Worm (Caenorhabditis elegans) whole organism, L4 larva: Measurements from ENCODE around the gene F28A10.5.

Source experiments
- Y5F2A.4 ChIP-seq: fragments of 200-800 bp; sonication (Bioruptor generic); optimal IDR thresholded peaks from 2 replicates; lab custom pipeline; 2018; ENCODE audit warnings: mild to moderate bottlenecking, missing genetic modification characterization, missing compliant biosample characterization
- ZK337.2 ChIP-seq: fragments of 200-800 bp; sonication (Bioruptor generic); IDR thresholded peaks from 2 replicates; pipeline ENCODE4 v1.3.6; 2022; ENCODE audit warnings: missing genetic modification reagents, missing genetic modification characterization, missing compliant biosample characterization
- ama-1 ChIP-seq: fragments of 150-350 bp; optimal IDR thresholded peaks from 2 replicates; lab custom pipeline; 2014; ENCODE audit warnings: inconsistent platforms, mixed read lengths
- ceh-82 ChIP-seq: sonication (generic microtip); optimal IDR thresholded peaks from 2 replicates; lab custom pipeline; 2017; ENCODE audit warnings: missing biosample characterization, missing genetic modification characterization
- daf-8 ChIP-seq: fragments of 200-800 bp; sonication (Bioruptor generic); IDR thresholded peaks from 2 replicates; pipeline ENCODE4 v1.3.6; 2022; ENCODE audit warnings: missing genetic modification characterization, missing compliant biosample characterization
- lin-15B ChIP-seq: fragments of 150-350 bp; sonication (generic microtip); optimal IDR thresholded peaks from 3 replicates; lab custom pipeline; 2014; ENCODE audit warnings: missing biosample characterization, missing genetic modification characterization
- lin-38 ChIP-seq: fragments of 200-800 bp; sonication (Bioruptor generic); IDR thresholded peaks from 2 replicates; pipeline ENCODE4 v1.3.6; 2022; ENCODE audit warnings: missing genetic modification reagents, missing genetic modification characterization, missing compliant biosample characterization
- lin-39 ChIP-seq: fragments of 150-350 bp; optimal IDR thresholded peaks from 2 replicates; lab custom pipeline; 2014; ENCODE audit warnings: missing biosample characterization, missing genetic modification reagents, missing genetic modification characterization
- nhr-76 ChIP-seq: fragments of 150-350 bp; optimal IDR thresholded peaks from 2 replicates; lab custom pipeline; 2014; ENCODE audit warnings: missing biosample characterization, missing genetic modification characterization
- nhr-77 ChIP-seq: fragments of 150-350 bp; optimal IDR thresholded peaks from 2 replicates; lab custom pipeline; 2014; ENCODE audit warnings: missing biosample characterization, missing genetic modification characterization
- pha-4 ChIP-seq, 2 experiments: fragments of 150-350 bp in 1 of 2; fragments of 200-800 bp in 1 of 2; sonication (Bioruptor generic) in 1 of 2; IDR thresholded peaks in 1 of 2; optimal IDR thresholded peaks in 1 of 2; 2 replicates each; pipeline versions ENCODE4 v1.3.6 to Lab custom; 2014 to 2022; ENCODE audit warnings: missing genetic modification characterization in 2 of 2, missing genetic modification reagents in 2 of 2, missing biosample characterization in 1 of 2, missing compliant biosample characterization in 1 of 2
- snpc-4 ChIP-seq: fragments of 150-350 bp; optimal IDR thresholded peaks from 2 replicates; lab custom pipeline; 2014; ENCODE audit warnings: missing biosample characterization, missing genetic modification characterization
- unc-130 ChIP-seq: sonication (generic microtip); optimal IDR thresholded peaks from 2 replicates; lab custom pipeline; 2016; ENCODE audit warnings: missing genetic modification reagents, missing genetic modification characterization, missing compliant biosample characterization

DNA sequence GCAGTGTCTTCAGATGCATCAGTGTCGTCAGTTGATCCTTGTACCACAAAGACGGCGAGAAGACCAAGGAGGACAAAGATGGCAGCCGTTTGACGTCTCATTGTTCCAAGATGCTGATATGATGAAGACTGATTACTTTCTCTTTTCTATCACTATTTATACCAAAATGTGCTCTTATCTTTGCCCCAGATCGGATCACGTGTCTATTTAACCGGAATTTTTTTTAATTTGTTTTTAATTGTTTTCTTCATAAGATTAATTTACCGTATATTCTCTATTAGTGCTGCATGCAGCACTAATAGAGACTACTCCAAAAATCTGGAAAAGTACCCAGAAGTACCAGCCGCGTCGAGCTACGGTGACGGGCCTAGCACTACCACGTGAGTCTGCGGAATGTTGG lies 35.7 kb downstream of the F28A10.5 start, which contains the start of gene msrp-3:
- TF ChIP-seq nhr-76 (tag; lab: Kevin White, UChicago) = no peak
- TF ChIP-seq pha-4 (GFP tag; IDR thresholded peaks at IDR 0.05; lab: Robert Waterston, UW) = no peak
- no peak for TF ChIP-seq pha-4 (tag; optimal IDR thresholded peaks at IDR 0.05; lab: Kevin White, UChicago)
- TF ChIP-seq daf-8 (GFP tag; lab: Robert Waterston, UW) = no peak
- no peak for TF ChIP-seq Y5F2A.4 (GFP tag; lab: Kevin White, UChicago)
- no peak for TF ChIP-seq lin-39 (tag; lab: Kevin White, UChicago)
- TF ChIP-seq ZK337.2 (GFP tag; lab: Robert Waterston, UW) = no peak
- TF ChIP-seq ceh-82 = no peak
- no peak for TF ChIP-seq unc-130 (GFP tag; lab: Kevin White, UChicago)
- TF ChIP-seq lin-15B (tag; lab: Kevin White, UChicago) = no peak
- no peak for TF ChIP-seq snpc-4 (tag; lab: Kevin White, UChicago)
- TF ChIP-seq nhr-77 = no peak
- TF ChIP-seq ama-1 (lab: Kevin White, UChicago) = no peak
- no peak for TF ChIP-seq lin-38
